Fruit fly (Drosophila melanogaster): ENCODE data around the gene Prx5.

Prx5 gene

dm6 chr3R:18167173-18167415 lies at the start of gene Prx5, which contains the start of gene CG7215:
TSS of gene Prx5 (minus strand) at chr3R:18167273.
TSS of gene CG7215 (minus strand) at chr3R:18167273.
- TF ChIP-seq CG15710 (tag; optimal IDR thresholded peaks at IDR 0.05), result no peak
- TF ChIP-seq CG9948 (tag; optimal IDR thresholded peaks at IDR 0.05), result no peak
- TF ChIP-seq EcR (GFP tag; optimal IDR thresholded peaks at IDR 0.05), result no peak
- TF ChIP-seq rn (GFP tag; IDR thresholded peaks at IDR 0.05), result no peak
- TF ChIP-seq Pif1B (GFP tag; optimal IDR thresholded peaks at IDR 0.05), result no peak
- no peak for TF ChIP-seq CG12605 (GFP tag; IDR thresholded peaks at IDR 0.05)
- TF ChIP-seq CG8301 (tag; optimal IDR thresholded peaks at IDR 0.05), result no peak
- TF ChIP-seq Pif1A (GFP tag; optimal IDR thresholded peaks at IDR 0.05), result no peak
- TF ChIP-seq fd96Ca (GFP tag; IDR thresholded peaks at IDR 0.05), result no peak
- TF ChIP-seq gl (tag; optimal IDR thresholded peaks at IDR 0.05), result no peak
- TF ChIP-seq CG13204 (GFP tag; optimal IDR thresholded peaks at IDR 0.05), result no peak
- no peak for TF ChIP-seq Ets98B (GFP tag; IDR thresholded peaks at IDR 0.05)
- TF ChIP-seq CG32121 (GFP tag; IDR thresholded peaks at IDR 0.05), result no peak
- no peak for TF ChIP-seq CG4496 (GFP tag; IDR thresholded peaks at IDR 0.05)
- no peak for TF ChIP-seq CG34367 (tag; optimal IDR thresholded peaks at IDR 0.05)
- no peak for TF ChIP-seq CG17806 (tag; optimal IDR thresholded peaks at IDR 0.05)
- no peak for TF ChIP-seq CG10348 (GFP tag; IDR thresholded peaks at IDR 0.05)
- no peak for TF ChIP-seq CG8159 (tag; optimal IDR thresholded peaks at IDR 0.05)
- no peak for TF ChIP-seq D1 (tag; optimal IDR thresholded peaks at IDR 0.05)

- TF ChIP-seq D1 (tag; optimal IDR thresholded peaks at IDR 0.05) (no peak), gl (tag; optimal IDR thresholded peaks at IDR 0.05) (no peak), CG9948 (tag; optimal IDR thresholded peaks at IDR 0.05) (no peak), Snoo (tag; optimal IDR thresholded peaks at IDR 0.05) (no peak), CG10348 (GFP tag; IDR thresholded peaks at IDR 0.05) (no peak), CG8301 (tag; optimal IDR thresholded peaks at IDR 0.05) (no peak), CG13204 (GFP tag; optimal IDR thresholded peaks at IDR 0.05) (no peak), Pif1B (GFP tag; optimal IDR thresholded peaks at IDR 0.05) (no peak)
These were observed 48.8 kb upstream of the Prx5 start, which contains the start of gene CG14314 for dm6 chr3R:18215900-18216299. TSS of gene CG14314 (plus strand) at chr3R:18216142.

- TF ChIP-seq CG13204 (GFP tag; optimal IDR thresholded peaks at IDR 0.05), result no peak
- TF ChIP-seq CG15710 (tag; optimal IDR thresholded peaks at IDR 0.05), result peak; percentile 7
- TF ChIP-seq CG8159 (tag; optimal IDR thresholded peaks at IDR 0.05), result peak; percentile 18
- no peak for TF ChIP-seq CG14655 (GFP tag; optimal IDR thresholded peaks at IDR 0.05)
- TF ChIP-seq EcR (GFP tag; optimal IDR thresholded peaks at IDR 0.05), result no peak
- peak; percentile 2 for TF ChIP-seq Pif1B (GFP tag; optimal IDR thresholded peaks at IDR 0.05)
- no peak for TF ChIP-seq CG34367 (tag; optimal IDR thresholded peaks at IDR 0.05)
- peak; percentile 45; the same call in 1 of the 3 replicates for TF ChIP-seq CG4496 (GFP tag; IDR thresholded peaks at IDR 0.05)
- TF ChIP-seq CG9948 (tag; optimal IDR thresholded peaks at IDR 0.05), result no peak
- no peak for TF ChIP-seq Ets98B (GFP tag; IDR thresholded peaks at IDR 0.05)
- peak; percentile 31 for TF ChIP-seq Pif1A (GFP tag; optimal IDR thresholded peaks at IDR 0.05)
- TF ChIP-seq gl (tag; optimal IDR thresholded peaks at IDR 0.05), result no peak
- 0 out of 2 replicates have a peak, but pooled peaks have one; percentile 13 for TF ChIP-seq CG32121 (GFP tag; IDR thresholded peaks at IDR 0.05)
- TF ChIP-seq CG17806 (tag; optimal IDR thresholded peaks at IDR 0.05), result no peak
These were observed 48.2 kb upstream of the Prx5 start for dm6 chr3R:18215300-18215699.

- TF ChIP-seq CG15710 (tag; optimal IDR thresholded peaks at IDR 0.05), result no peak
- TF ChIP-seq rn (GFP tag; IDR thresholded peaks at IDR 0.05), result no peak
- TF ChIP-seq EcR (GFP tag; optimal IDR thresholded peaks at IDR 0.05), result no peak
- TF ChIP-seq CG14655 (GFP tag; optimal IDR thresholded peaks at IDR 0.05), result no peak
- no peak for TF ChIP-seq CG34367 (tag; optimal IDR thresholded peaks at IDR 0.05)
- TF ChIP-seq CG8159 (tag; optimal IDR thresholded peaks at IDR 0.05), result no peak
- TF ChIP-seq gl (tag; optimal IDR thresholded peaks at IDR 0.05), result no peak
- no peak for TF ChIP-seq CG9948 (tag; optimal IDR thresholded peaks at IDR 0.05)
- TF ChIP-seq D1 (tag; optimal IDR thresholded peaks at IDR 0.05), result no peak
These were observed 41.4 kb upstream of the Prx5 start, which contains the start of gene CG44158 for dm6 chr3R:18208479-18208878. TSS of gene CG44158 (plus strand) at chr3R:18208779.

- no peak for TF ChIP-seq fd96Ca (GFP tag; IDR thresholded peaks at IDR 0.05)
- TF ChIP-seq CG34367 (tag; optimal IDR thresholded peaks at IDR 0.05), result no peak
- no peak for TF ChIP-seq CG4496 (GFP tag; IDR thresholded peaks at IDR 0.05)
- no peak for TF ChIP-seq rn (GFP tag; IDR thresholded peaks at IDR 0.05)
- TF ChIP-seq CG9948 (tag; optimal IDR thresholded peaks at IDR 0.05), result no peak
- TF ChIP-seq gl (tag; optimal IDR thresholded peaks at IDR 0.05), result no peak
- no peak for TF ChIP-seq EcR (GFP tag; optimal IDR thresholded peaks at IDR 0.05)
- no peak for TF ChIP-seq CG15710 (tag; optimal IDR thresholded peaks at IDR 0.05)
- TF ChIP-seq CG32121 (GFP tag; IDR thresholded peaks at IDR 0.05), result no peak
- TF ChIP-seq Pif1B (GFP tag; optimal IDR thresholded peaks at IDR 0.05), result no peak
- no peak for TF ChIP-seq CG12605 (GFP tag; IDR thresholded peaks at IDR 0.05)
- no peak for TF ChIP-seq Ets98B (GFP tag; IDR thresholded peaks at IDR 0.05)
- TF ChIP-seq CG14655 (GFP tag; optimal IDR thresholded peaks at IDR 0.05), result no peak
- no peak for TF ChIP-seq CG8301 (tag; optimal IDR thresholded peaks at IDR 0.05)
- no peak for TF ChIP-seq Snoo (tag; optimal IDR thresholded peaks at IDR 0.05)
- TF ChIP-seq D1 (tag; optimal IDR thresholded peaks at IDR 0.05), result no peak
- no peak for TF ChIP-seq CG8159 (tag; optimal IDR thresholded peaks at IDR 0.05)
- no peak for TF ChIP-seq Pif1A (GFP tag; optimal IDR thresholded peaks at IDR 0.05)
These were observed 32.8 kb upstream of the Prx5 start for dm6 chr3R:18199885-18200249.

DNA sequence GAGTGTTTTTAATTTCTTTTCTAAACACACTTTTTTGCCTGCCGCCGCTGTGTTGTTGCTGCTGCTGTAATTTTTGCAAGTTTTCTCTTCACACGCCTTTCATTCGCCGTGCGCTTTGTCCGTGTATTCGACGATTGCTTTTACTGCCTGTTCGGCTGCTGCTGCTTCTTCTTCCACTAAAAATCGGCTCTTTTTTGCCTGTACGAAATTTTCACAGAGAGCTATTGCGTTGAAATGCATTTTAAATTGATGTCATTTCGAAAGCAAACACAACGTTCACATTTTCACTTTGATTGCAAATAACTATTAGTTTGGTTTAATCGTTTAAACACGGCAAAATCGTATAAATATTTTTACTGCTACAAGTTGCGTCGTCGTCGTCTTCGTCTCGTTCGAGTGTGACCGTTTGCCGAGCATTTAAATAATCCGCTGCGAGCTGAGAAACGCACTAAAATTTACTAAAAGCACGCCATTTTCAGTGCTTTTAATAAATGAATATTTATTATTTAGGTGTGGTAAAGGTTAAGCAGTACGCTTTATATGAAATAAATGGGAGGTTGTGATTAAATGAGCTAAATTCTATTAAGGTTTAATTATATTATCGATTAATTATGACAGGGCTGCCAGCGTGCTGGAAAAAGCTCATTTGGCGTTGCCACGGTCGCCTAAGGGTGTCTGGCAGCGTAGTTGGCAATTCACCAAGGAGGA lies 32.3 kb upstream of the Prx5 start, which contains the start of the genes Ssdp and CG7985:
Gene Ssdp, minus strand, starts transcription at position 419 of the 708 bp plus-strand sequence.
Gene CG7985, plus strand, starts transcription at position 681 of the 708 bp plus-strand sequence.
- TF ChIP-seq Pif1B (GFP tag; optimal IDR thresholded peaks at IDR 0.05) (no peak), CG15710 (tag; optimal IDR thresholded peaks at IDR 0.05) (no peak), fd96Ca (GFP tag; IDR thresholded peaks at IDR 0.05) (no peak), Snoo (tag; optimal IDR thresholded peaks at IDR 0.05) (no peak), Pif1A (GFP tag; optimal IDR thresholded peaks at IDR 0.05) (no peak), CG8159 (tag; optimal IDR thresholded peaks at IDR 0.05) (no peak), rn (GFP tag; IDR thresholded peaks at IDR 0.05) (no peak), Ets98B (GFP tag; IDR thresholded peaks at IDR 0.05) (no peak), CG17806 (tag; optimal IDR thresholded peaks at IDR 0.05) (no peak), CG12605 (GFP tag; IDR thresholded peaks at IDR 0.05) (no peak), CG34367 (tag; optimal IDR thresholded peaks at IDR 0.05) (no peak), D1 (tag; optimal IDR thresholded peaks at IDR 0.05) (no peak), CG32121 (GFP tag; IDR thresholded peaks at IDR 0.05) (no peak), CG4496 (GFP tag; IDR thresholded peaks at IDR 0.05) (no peak), CG9948 (tag; optimal IDR thresholded peaks at IDR 0.05) (no peak), CG8301 (tag; optimal IDR thresholded peaks at IDR 0.05) (no peak), CG14655 (GFP tag; optimal IDR thresholded peaks at IDR 0.05) (no peak), EcR (GFP tag; optimal IDR thresholded peaks at IDR 0.05) (no peak), CG10348 (GFP tag; IDR thresholded peaks at IDR 0.05) (no peak), CG13204 (GFP tag; optimal IDR thresholded peaks at IDR 0.05) (no peak)
